Worm (Caenorhabditis elegans) whole organism, young adult: ENCODE measurements around the gene C03B1.6.
"Not testable (repeated sequence)": the region's sequence is repeated elsewhere in the genome, so short reads cannot be mapped to it uniquely, and the experiment has no call there.

Source experiments
- B0019.2 ChIP-seq: fragments of 200-800 bp; sonication (Bioruptor generic); conservative IDR thresholded peaks from 2 replicates; pipeline ENCODE4 v1.3.6; 2022; ENCODE audit warnings: missing genetic modification reagents, missing genetic modification characterization, missing compliant biosample characterization
- T07F8.4 ChIP-seq: sonication (generic microtip); optimal IDR thresholded peaks from 2 replicates; lab custom pipeline; 2016; ENCODE audit warnings: mild to moderate bottlenecking, missing genetic modification characterization, moderate library complexity, missing compliant biosample characterization
- Y53G8AR.9 ChIP-seq: fragments of 200-800 bp; sonication (Bioruptor generic); conservative IDR thresholded peaks from 2 replicates; pipeline ENCODE4 v1.3.6; 2022; ENCODE audit warnings: missing genetic modification reagents, missing genetic modification characterization, missing compliant biosample characterization
- ekl-4 ChIP-seq: fragments of 200-800 bp; sonication (Bioruptor generic); IDR thresholded peaks from 2 replicates; pipeline ENCODE4 v1.3.6; 2022; ENCODE audit warnings: missing genetic modification reagents, missing genetic modification characterization, missing compliant biosample characterization
- snpc-4 ChIP-seq, 5 experiments: fragments of 150-350 bp in 1 of 5; sonication (generic microtip) in 4 of 5; optimal IDR thresholded peaks; 2 replicates each; lab custom pipeline; 2014 to 2018; ENCODE audit warnings: missing genetic modification characterization in 5 of 5, missing biosample characterization in 3 of 5, antibody characterized with exemption in 2 of 5, mild to moderate bottlenecking in 2 of 5, missing compliant biosample characterization in 2 of 5, missing genotype in 2 of 5, moderate library complexity in 2 of 5, missing genetic modification reagents in 1 of 5
- xnd-1 ChIP-seq: sonication (generic microtip); optimal IDR thresholded peaks from 2 replicates; lab custom pipeline; 2016; ENCODE audit warnings: missing genotype, missing genetic modification reagents, missing genetic modification characterization, missing compliant biosample characterization

- TF ChIP-seq B0019.2; T07F8.4 (tag; lab: Kevin White, UChicago); Y53G8AR.9 (GFP tag; lab: Robert Waterston, UW); ekl-4 (GFP tag; lab: Robert Waterston, UW); xnd-1 (tag; lab: Kevin White, UChicago); snpc-4 (GFP tag; optimal IDR thresholded peaks at IDR 0.05; lab: Kevin White, UChicago); snpc-4 (tag; optimal IDR thresholded peaks at IDR 0.05; lab: Kevin White, UChicago): not testable (repeated sequence)
Observed at ce11 chrX:6324124-6324893, 25.8 kb upstream of the C03B1.6 start.
